Worm (Caenorhabditis elegans) whole organism, midembryonic: ENCODE results near the gene C49A9.4.

Source experiments
- T22C8.4 ChIP-seq: fragments of 200-800 bp; sonication (Bioruptor generic); IDR thresholded peaks from 2 replicates; pipeline ENCODE4 v1.3.6; 2022; ENCODE audit warnings: missing genetic modification characterization, missing compliant biosample characterization
- cog-1 ChIP-seq: sonication (generic microtip); optimal IDR thresholded peaks from 2 replicates; lab custom pipeline; 2016; ENCODE audit warnings: missing genetic modification characterization, missing compliant biosample characterization
- flt-1 ChIP-seq: fragments of 200-800 bp; sonication (Bioruptor generic); IDR thresholded peaks from 2 replicates; pipeline ENCODE4 v1.3.6; 2022; ENCODE audit warnings: missing genetic modification characterization, missing compliant biosample characterization
- klf-2 ChIP-seq: fragments of 200-800 bp; sonication (Bioruptor generic); conservative IDR thresholded peaks from 2 replicates; pipeline ENCODE4 v1.3.6; 2022; ENCODE audit warnings: missing genetic modification reagents, missing genetic modification characterization, missing compliant biosample characterization
- med-1 ChIP-seq: sonication (generic microtip); optimal IDR thresholded peaks from 2 replicates; lab custom pipeline; 2017; ENCODE audit warnings: missing genetic modification characterization, mild to moderate bottlenecking, missing compliant biosample characterization, antibody characterized with exemption, missing genetic modification reagents; ENCODE audit not compliant: insufficient read depth
- ref-1 ChIP-seq: fragments of 200-800 bp; sonication (Bioruptor generic); conservative IDR thresholded peaks from 2 replicates; pipeline ENCODE4 v1.3.6; 2022; ENCODE audit warnings: missing genetic modification reagents, missing genetic modification characterization, missing compliant biosample characterization
- tab-1 ChIP-seq: fragments of 200-800 bp; sonication (Bioruptor generic); IDR thresholded peaks from 2 replicates; pipeline ENCODE4 v1.3.6; 2022; ENCODE audit warnings: missing genetic modification characterization, missing compliant biosample characterization
- ztf-23 ChIP-seq: fragments of 200-800 bp; sonication (Bioruptor generic); IDR thresholded peaks from 2 replicates; pipeline ENCODE4 v1.3.6; 2022; ENCODE audit warnings: missing genetic modification reagents, missing genetic modification characterization, missing compliant biosample characterization
- ztf-29 ChIP-seq: fragments of 200-800 bp; sonication (Bioruptor generic); IDR thresholded peaks from 2 replicates; pipeline ENCODE4 v1.3.6; 2022; ENCODE audit warnings: missing genetic modification reagents, missing genetic modification characterization, missing compliant biosample characterization

The C49A9.4 gene

ce11 chrIV:6209337-6209736 lies 10.2 kb upstream of the C49A9.4 start:
- no peak for TF ChIP-seq med-1 (GFP tag; lab: Kevin White, UChicago)
- no peak for TF ChIP-seq ztf-29 (GFP tag; lab: Robert Waterston, UW)
- TF ChIP-seq tab-1 (GFP tag; lab: Robert Waterston, UW) = no peak
- TF ChIP-seq ref-1 = no peak
- no peak for TF ChIP-seq klf-2
- TF ChIP-seq T22C8.4 (GFP tag; lab: Robert Waterston, UW) = no peak
- TF ChIP-seq cog-1 (tag; lab: Kevin White, UChicago) = no peak
- no peak for TF ChIP-seq flt-1 (GFP tag; lab: Robert Waterston, UW)
- TF ChIP-seq ztf-23 (GFP tag; lab: Robert Waterston, UW) = no peak

- TF ChIP-seq klf-2 (0 out of 2 replicates have a peak, but pooled peaks have one; percentile 8), ref-1 (peak; percentile 49; the same call in 1 of the 2 replicates)
Measured at ce11 chrIV:6209958-6210357, 9.5 kb upstream of the C49A9.4 start.

- TF ChIP-seq flt-1 (GFP tag; lab: Robert Waterston, UW) (no peak), ref-1 (no peak), ztf-23 (GFP tag; lab: Robert Waterston, UW) (no peak), klf-2 (no peak), med-1 (GFP tag; lab: Kevin White, UChicago) (no peak), T22C8.4 (GFP tag; lab: Robert Waterston, UW) (no peak), tab-1 (GFP tag; lab: Robert Waterston, UW) (no peak), cog-1 (tag; lab: Kevin White, UChicago) (no peak), ztf-29 (GFP tag; lab: Robert Waterston, UW) (no peak)
Measured at ce11 chrIV:6210574-6210973, 8.9 kb upstream of the C49A9.4 start, which contains the start of the genes ugt-24 and C49A9.6. Gene ugt-24 (minus strand): TSS chrIV:6210720. Gene C49A9.6 (plus strand): TSS chrIV:6210936.

ce11 chrIV:6213403-6213802 lies 6.1 kb upstream of the C49A9.4 start, which contains the start of gene C49A9.5:
Gene C49A9.5 (plus strand): TSS chrIV:6213673.
- TF ChIP-seq cog-1 (tag; lab: Kevin White, UChicago) (no peak), klf-2 (no peak), tab-1 (GFP tag; lab: Robert Waterston, UW) (no peak), med-1 (GFP tag; lab: Kevin White, UChicago) (no peak), flt-1 (GFP tag; lab: Robert Waterston, UW) (no peak), T22C8.4 (GFP tag; lab: Robert Waterston, UW) (no peak)

ce11 chrIV:6217066-6217465 lies 2.4 kb upstream of the C49A9.4 start, which contains the start of gene C49A9.9:
Gene C49A9.9 (plus strand): TSS chrIV:6217372.
- TF ChIP-seq T22C8.4 (GFP tag; lab: Robert Waterston, UW) (no peak), ztf-23 (GFP tag; lab: Robert Waterston, UW) (no peak), tab-1 (GFP tag; lab: Robert Waterston, UW) (no peak), ref-1 (no peak), klf-2 (no peak), cog-1 (tag; lab: Kevin White, UChicago) (no peak), flt-1 (GFP tag; lab: Robert Waterston, UW) (no peak), ztf-29 (GFP tag; lab: Robert Waterston, UW) (no peak), med-1 (GFP tag; lab: Kevin White, UChicago) (no peak)

- TF ChIP-seq med-1 (GFP tag; lab: Kevin White, UChicago) (no peak), ztf-29 (GFP tag; lab: Robert Waterston, UW) (no peak), cog-1 (tag; lab: Kevin White, UChicago) (no peak), T22C8.4 (GFP tag; lab: Robert Waterston, UW) (no peak), klf-2 (no peak), tab-1 (GFP tag; lab: Robert Waterston, UW) (no peak), ref-1 (no peak), flt-1 (GFP tag; lab: Robert Waterston, UW) (no peak), ztf-23 (GFP tag; lab: Robert Waterston, UW) (no peak)
Measured at ce11 chrIV:6217503-6217902, 2.0 kb upstream of the C49A9.4 start.

ce11 chrIV:6221878-6222277 lies 2.4 kb downstream of the C49A9.4 start, which contains the start of gene C49A9.3:
Gene C49A9.3 (plus strand): TSS chrIV:6222089.
- TF ChIP-seq klf-2 (no peak), T22C8.4 (GFP tag; lab: Robert Waterston, UW) (no peak), ref-1 (no peak), tab-1 (GFP tag; lab: Robert Waterston, UW) (no peak), cog-1 (tag; lab: Kevin White, UChicago) (no peak)

ce11 chrIV:6225143-6225542 lies 5.7 kb downstream of the C49A9.4 start, which contains the start of gene C49A9.2:
Gene C49A9.2 (plus strand): TSS chrIV:6225443.
- no peak for TF ChIP-seq ref-1
- TF ChIP-seq klf-2 = no peak
- no peak for TF ChIP-seq T22C8.4 (GFP tag; lab: Robert Waterston, UW)
- TF ChIP-seq ztf-29 (GFP tag; lab: Robert Waterston, UW) = no peak
- TF ChIP-seq cog-1 (tag; lab: Kevin White, UChicago) = no peak
- no peak for TF ChIP-seq flt-1 (GFP tag; lab: Robert Waterston, UW)
- no peak for TF ChIP-seq tab-1 (GFP tag; lab: Robert Waterston, UW)
- TF ChIP-seq med-1 (GFP tag; lab: Kevin White, UChicago) = no peak
- no peak for TF ChIP-seq ztf-23 (GFP tag; lab: Robert Waterston, UW)

ce11 chrIV:6227974-6228373 lies 8.5 kb downstream of the C49A9.4 start, which contains the start of gene C49A9.1:
Gene C49A9.1 (plus strand): TSS chrIV:6228190.
- TF ChIP-seq med-1 (GFP tag; lab: Kevin White, UChicago) (no peak), ztf-29 (GFP tag; lab: Robert Waterston, UW) (no peak), ztf-23 (GFP tag; lab: Robert Waterston, UW) (no peak), flt-1 (GFP tag; lab: Robert Waterston, UW) (no peak), ref-1 (no peak), T22C8.4 (GFP tag; lab: Robert Waterston, UW) (no peak), tab-1 (GFP tag; lab: Robert Waterston, UW) (no peak), klf-2 (no peak), cog-1 (tag; lab: Kevin White, UChicago) (no peak)
